Worm (Caenorhabditis elegans) whole organism, L2 larva: ENCODE measurements around the gene dhs-31.

ENCODE experiments used
- fos-1 ChIP-seq: fragments of 150-350 bp; optimal IDR thresholded peaks from 2 replicates; lab custom pipeline; 2014; ENCODE audit warnings: missing biosample characterization, missing genetic modification characterization
- nhr-23 ChIP-seq: fragments of 150-350 bp; optimal IDR thresholded peaks from 2 replicates; lab custom pipeline; 2014; ENCODE audit warnings: missing biosample characterization, missing genetic modification reagents, missing genetic modification characterization
- unc-55 ChIP-seq: fragments of 150-350 bp; sonication (generic microtip); optimal IDR thresholded peaks from 3 replicates; lab custom pipeline; 2014; ENCODE audit warnings: missing biosample characterization, missing genetic modification reagents, missing genetic modification characterization
- unc-62 ChIP-seq: fragments of 150-350 bp; optimal IDR thresholded peaks from 2 replicates; lab custom pipeline; 2014; ENCODE audit warnings: missing biosample characterization, missing genetic modification reagents, missing genetic modification characterization

DNA sequence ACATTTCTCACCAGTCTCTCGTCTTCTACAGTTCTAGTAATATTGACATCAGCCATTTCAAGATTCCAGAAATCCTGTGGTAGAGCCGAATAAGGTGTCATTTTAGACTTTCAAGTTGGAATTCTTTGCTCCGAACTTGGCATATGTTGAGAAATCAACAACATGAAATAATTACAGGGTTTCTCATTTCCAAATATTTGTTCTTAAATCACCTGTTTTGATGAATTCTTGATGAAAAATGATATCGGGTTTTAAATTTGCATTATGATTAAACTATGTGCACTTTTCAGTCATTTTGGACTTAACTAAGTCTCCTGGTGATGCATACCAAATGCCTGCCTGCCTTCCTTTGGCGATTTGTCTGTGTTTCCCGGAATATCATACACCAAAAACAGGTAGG, 12.8 kb upstream of the dhs-31 start, which contains the start of gene srv-12:
- TF ChIP-seq fos-1 (tag; lab: Kevin White, UChicago), result no peak
- TF ChIP-seq nhr-23 (tag; lab: Kevin White, UChicago), result no peak
- TF ChIP-seq unc-55 (GFP tag; lab: Kevin White, UChicago), result no peak
- no peak for TF ChIP-seq unc-62 (GFP tag; lab: Kevin White, UChicago)
